Fruit fly (Drosophila melanogaster): ENCODE data around the gene CG7568.

dm6 chr3R:29576009-29576408 is 24.7 kb downstream of the CG7568 start:
- no peak for TF ChIP-seq eg (GFP tag; IDR thresholded peaks at IDR 0.05)
- no peak for TF ChIP-seq topi (GFP tag; optimal IDR thresholded peaks at IDR 0.05)
- TF ChIP-seq svp (GFP tag): no peak
- peak; percentile 48 for TF ChIP-seq fkh (GFP tag; optimal IDR thresholded peaks at IDR 0.05)
- TF ChIP-seq CG3032 (tag; optimal IDR thresholded peaks at IDR 0.05): no peak
- no peak for TF ChIP-seq Eip93F (GFP tag; optimal IDR thresholded peaks at IDR 0.05)
- no peak for TF ChIP-seq CG8119 (GFP tag; IDR thresholded peaks at IDR 0.05)
- TF ChIP-seq CG32006 (GFP tag; optimal IDR thresholded peaks at IDR 0.05): no peak
- no peak for TF ChIP-seq CG3919 (GFP tag; optimal IDR thresholded peaks at IDR 0.05)
- no peak for TF ChIP-seq CG34406 (GFP tag; optimal IDR thresholded peaks at IDR 0.05)

All from whole organism, prepupa.